Fruit fly (Drosophila melanogaster) S2 (cell line): ENCODE measurements around the gene escl.

Source experiments
- CG8478 ChIP-seq: fragments of >200 bp; optimal IDR thresholded peaks from 2 replicates; lab custom pipeline; 2018
- CTCF ChIP-seq, 2 experiments: fragments of >200 bp; optimal IDR thresholded peaks; 2 replicates each; lab custom pipeline; 2018

Gene escl

dm6 chr2L:12040510-12040909 is 49.8 kb downstream of the escl start, which contains the start of gene CG6766:
CG6766 (minus strand) TSS chr2L:12040689.
- TF ChIP-seq CG8478 (lab: Kevin White, UChicago): no peak
- no peak for TF ChIP-seq CTCF (optimal IDR thresholded peaks at IDR 0.05; lab: Kevin White, UChicago)
